Fruit fly (Drosophila melanogaster): Measurements from ENCODE around the gene CG10301.
A peak's percentile ranks its signal among the peaks of the same experiment; 100 is the strongest.

The CG10301 gene

DNA sequence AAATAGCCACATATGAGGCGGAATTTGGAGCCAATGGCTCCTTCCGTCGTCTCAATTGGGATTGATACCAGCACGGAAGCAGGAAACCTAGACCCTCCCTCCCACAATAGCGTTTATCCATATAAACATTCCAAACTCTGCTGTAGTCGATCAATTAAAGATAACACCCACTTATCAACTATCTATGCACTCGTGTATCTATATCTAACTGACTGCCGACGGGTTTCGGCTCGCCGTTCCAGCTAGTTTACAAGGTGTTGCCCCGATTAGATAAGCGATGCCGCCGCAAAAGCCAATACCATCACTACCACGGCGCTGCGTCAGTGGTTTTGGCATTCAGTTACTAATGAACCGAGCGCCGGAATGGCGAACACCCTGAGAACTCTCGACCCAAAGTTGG, 1.2 kb downstream of the CG10301 start, which contains the start of gene CG10300:
TSS of gene CG10300 (plus strand) at position 333 of the 400 bp plus-strand sequence.
- TF ChIP-seq psq (optimal IDR thresholded peaks at IDR 0.05) (no peak), pan (optimal IDR thresholded peaks at IDR 0.05) (no peak), Dll (optimal IDR thresholded peaks at IDR 0.05) (no peak), EcR (GFP tag; optimal IDR thresholded peaks at IDR 0.05) (no peak), usp (GFP tag; optimal IDR thresholded peaks at IDR 0.05) (no peak), CG8478 (optimal IDR thresholded peaks at IDR 0.05) (no peak)

DNA sequence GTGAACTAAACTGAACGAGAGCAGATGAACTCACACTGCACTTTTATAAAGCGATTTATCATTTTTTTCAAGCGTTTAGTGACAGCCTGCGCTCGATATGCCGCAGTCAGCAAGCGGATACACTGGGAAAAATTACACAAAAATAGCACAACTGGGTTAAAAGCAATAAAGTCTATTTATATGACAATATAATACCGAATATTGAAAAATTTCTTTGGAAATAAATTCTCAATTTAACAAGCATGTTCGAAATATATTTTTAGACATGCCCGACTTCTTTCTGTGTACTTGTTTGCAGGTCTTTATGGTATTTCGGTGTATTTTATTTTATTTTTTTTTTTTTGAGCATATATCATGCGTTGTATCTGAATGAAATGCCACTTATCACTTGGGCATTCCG, 3.9 kb downstream of the CG10301 start:
- no peak for TF ChIP-seq usp (GFP tag; optimal IDR thresholded peaks at IDR 0.05)

DNA sequence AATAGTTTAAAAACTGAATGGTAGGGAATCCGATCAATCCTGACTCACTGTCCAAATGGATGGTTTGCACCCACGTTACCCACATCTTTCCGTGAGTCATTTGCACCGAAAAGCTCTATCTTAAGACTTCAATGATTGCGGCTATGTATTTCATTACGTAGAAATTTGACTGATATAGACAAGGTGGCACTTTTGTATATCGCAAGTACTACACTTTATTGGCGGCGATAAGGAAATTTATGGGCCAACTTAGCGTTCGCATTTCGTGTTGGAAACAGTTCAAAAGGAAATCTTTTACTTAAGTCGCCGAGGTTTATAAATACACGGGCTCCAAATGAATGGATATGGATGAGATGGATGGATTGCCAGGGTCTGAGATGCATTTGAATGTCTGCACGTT, 4.9 kb downstream of the CG10301 start:
- TF ChIP-seq pan (optimal IDR thresholded peaks at IDR 0.05) = no peak
- TF ChIP-seq Dll (optimal IDR thresholded peaks at IDR 0.05) = no peak
- TF ChIP-seq CG8478 (optimal IDR thresholded peaks at IDR 0.05) = no peak
- no peak for TF ChIP-seq psq (optimal IDR thresholded peaks at IDR 0.05)
- no peak for TF ChIP-seq EcR (GFP tag; optimal IDR thresholded peaks at IDR 0.05)
- no peak for TF ChIP-seq usp (GFP tag; optimal IDR thresholded peaks at IDR 0.05)

DNA sequence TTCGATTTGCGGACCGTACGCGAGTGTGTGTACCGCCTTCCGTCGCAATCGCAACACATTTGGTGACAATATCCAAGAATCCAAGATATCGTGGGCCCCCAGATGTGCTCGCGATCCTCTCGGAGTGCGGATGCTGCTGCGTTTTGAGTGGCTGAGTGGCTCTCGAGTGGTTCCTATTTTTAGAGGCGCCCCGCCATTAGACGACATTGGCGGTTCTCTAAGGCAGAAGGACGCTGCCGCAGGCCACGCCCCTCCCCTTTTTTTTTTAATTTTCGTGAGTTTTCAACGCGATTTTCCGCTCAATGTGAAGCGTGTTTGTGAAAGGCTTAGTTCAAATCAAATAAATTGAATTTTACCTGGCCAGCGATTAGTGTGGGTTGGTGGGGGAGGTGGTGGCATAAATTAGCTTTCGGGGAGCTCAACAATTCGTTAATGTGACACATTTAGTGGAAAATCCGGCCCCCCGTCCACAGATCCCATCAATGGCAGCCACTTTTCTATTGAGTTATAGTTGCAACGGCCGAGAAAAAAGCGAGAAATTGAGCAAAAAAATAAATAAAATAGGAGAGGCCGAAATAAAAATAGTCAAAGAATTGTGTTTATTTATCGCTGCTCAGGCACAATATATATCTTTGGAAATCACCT, 8.5 kb downstream of the CG10301 start, which contains the start of gene nau:
TSS of gene nau (minus strand) at position 61 of the 645 bp plus-strand sequence.
- TF ChIP-seq pan (optimal IDR thresholded peaks at IDR 0.05) (no peak), CG8478 (optimal IDR thresholded peaks at IDR 0.05) (no peak), psq (optimal IDR thresholded peaks at IDR 0.05) (no peak), EcR (GFP tag; optimal IDR thresholded peaks at IDR 0.05) (no peak), usp (GFP tag; optimal IDR thresholded peaks at IDR 0.05) (no peak)

- TF ChIP-seq Dll (optimal IDR thresholded peaks at IDR 0.05) = no peak
- no peak for TF ChIP-seq EcR (GFP tag; optimal IDR thresholded peaks at IDR 0.05)
- TF ChIP-seq psq (optimal IDR thresholded peaks at IDR 0.05) = no peak
- TF ChIP-seq pan (optimal IDR thresholded peaks at IDR 0.05) = no peak
- no peak for TF ChIP-seq CG8478 (optimal IDR thresholded peaks at IDR 0.05)
- TF ChIP-seq usp (GFP tag; optimal IDR thresholded peaks at IDR 0.05) = no peak
Measured at dm6 chr3R:23721525-23721924, 11.6 kb downstream of the CG10301 start, which contains the start of gene CG10232. TSS of gene CG10232 (minus strand) at chr3R:23721625.

- no peak for TF ChIP-seq pan (optimal IDR thresholded peaks at IDR 0.05)
- TF ChIP-seq usp (GFP tag; optimal IDR thresholded peaks at IDR 0.05) = no peak
- no peak for TF ChIP-seq EcR (GFP tag; optimal IDR thresholded peaks at IDR 0.05)
- TF ChIP-seq CG8478 (optimal IDR thresholded peaks at IDR 0.05) = no peak
- no peak for TF ChIP-seq Dll (optimal IDR thresholded peaks at IDR 0.05)
Measured at dm6 chr3R:23721936-23722335, 12.0 kb downstream of the CG10301 start.

dm6 chr3R:23722680-23723372, 12.9 kb downstream of the CG10301 start, which contains the start of gene CG10365:
TSS of gene CG10365 (plus strand) at chr3R:23723331.
- TF ChIP-seq psq (optimal IDR thresholded peaks at IDR 0.05) (no peak), Dll (optimal IDR thresholded peaks at IDR 0.05) (no peak), pan (optimal IDR thresholded peaks at IDR 0.05) (no peak), EcR (GFP tag; optimal IDR thresholded peaks at IDR 0.05) (no peak), CG8478 (optimal IDR thresholded peaks at IDR 0.05) (no peak), usp (GFP tag; optimal IDR thresholded peaks at IDR 0.05) (no peak)

dm6 chr3R:23723381-23724034, 13.6 kb downstream of the CG10301 start:
- TF ChIP-seq pan (optimal IDR thresholded peaks at IDR 0.05) (no peak), EcR (GFP tag; optimal IDR thresholded peaks at IDR 0.05) (peak in 1 of 2 experiments; percentile 11), usp (GFP tag; optimal IDR thresholded peaks at IDR 0.05) (no peak), psq (optimal IDR thresholded peaks at IDR 0.05) (no peak), CG8478 (optimal IDR thresholded peaks at IDR 0.05) (no peak), Dll (optimal IDR thresholded peaks at IDR 0.05) (no peak)

- TF ChIP-seq pan (optimal IDR thresholded peaks at IDR 0.05) (no peak), CG8478 (optimal IDR thresholded peaks at IDR 0.05) (no peak), usp (GFP tag; optimal IDR thresholded peaks at IDR 0.05) (no peak), EcR (GFP tag; optimal IDR thresholded peaks at IDR 0.05) (no peak), Dll (optimal IDR thresholded peaks at IDR 0.05) (no peak), psq (optimal IDR thresholded peaks at IDR 0.05) (no peak)
Measured at dm6 chr3R:23724843-23725506, 15.0 kb downstream of the CG10301 start.

DNA sequence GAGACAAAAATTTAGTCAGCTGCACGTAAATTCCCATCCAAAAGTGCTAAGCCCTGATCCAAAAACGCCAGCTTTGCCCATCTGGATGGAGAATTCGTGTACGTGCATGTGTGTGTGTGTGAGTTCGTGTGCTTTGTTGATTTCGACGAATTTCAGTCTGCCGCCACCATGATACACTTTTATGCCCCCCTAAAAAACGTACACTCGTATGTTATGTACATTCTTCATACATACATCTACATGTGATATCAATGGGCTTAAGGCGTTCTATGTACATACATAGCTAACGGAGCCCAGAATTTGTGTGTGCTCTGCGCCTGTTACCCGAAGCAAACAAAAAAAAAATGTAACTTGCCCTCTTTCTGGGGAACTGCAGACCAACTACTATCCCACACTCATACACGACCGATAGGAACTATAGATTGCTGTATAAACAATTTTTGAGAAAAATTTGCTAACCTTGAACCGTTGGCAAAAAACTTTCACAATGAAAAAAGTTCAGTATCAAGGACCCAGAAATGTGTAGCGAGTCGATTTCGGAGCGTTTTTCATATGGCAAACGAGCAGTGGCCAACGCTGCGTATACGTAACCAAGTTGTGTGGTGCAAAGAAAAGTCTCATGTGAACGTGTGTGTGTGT, 15.9 kb downstream of the CG10301 start:
- no peak for TF ChIP-seq usp (GFP tag; optimal IDR thresholded peaks at IDR 0.05)
- TF ChIP-seq CG8478 (optimal IDR thresholded peaks at IDR 0.05) = no peak
- TF ChIP-seq psq (optimal IDR thresholded peaks at IDR 0.05) = no peak
- no peak for TF ChIP-seq pan (optimal IDR thresholded peaks at IDR 0.05)
- no peak for TF ChIP-seq Dll (optimal IDR thresholded peaks at IDR 0.05)
- TF ChIP-seq EcR (GFP tag; optimal IDR thresholded peaks at IDR 0.05) = no peak

DNA sequence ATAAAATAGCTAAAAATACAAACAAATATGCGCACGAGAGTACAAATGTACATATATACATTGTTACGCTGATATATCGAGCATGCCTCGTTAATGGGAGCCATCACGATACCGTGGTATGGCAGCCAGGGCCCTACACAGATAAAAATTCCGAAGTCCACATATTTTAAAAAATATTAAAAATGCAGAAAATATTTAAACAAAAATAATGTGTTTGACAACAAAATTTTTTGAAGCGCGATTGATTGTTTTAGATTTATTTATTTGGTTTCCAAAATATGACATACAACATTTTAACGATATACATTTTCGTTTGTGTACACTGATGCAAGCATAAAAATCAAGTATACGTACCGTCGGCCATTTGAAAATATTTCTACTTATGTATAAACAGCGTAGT, 16.8 kb downstream of the CG10301 start:
- TF ChIP-seq psq (optimal IDR thresholded peaks at IDR 0.05) (no peak), usp (GFP tag; optimal IDR thresholded peaks at IDR 0.05) (no peak), pan (optimal IDR thresholded peaks at IDR 0.05) (no peak), EcR (GFP tag; optimal IDR thresholded peaks at IDR 0.05) (no peak), CG8478 (optimal IDR thresholded peaks at IDR 0.05) (no peak), Dll (optimal IDR thresholded peaks at IDR 0.05) (no peak)
